Fruit fly (Drosophila melanogaster): ENCODE results near the gene Srp54k.

The Srp54k gene

DNA sequence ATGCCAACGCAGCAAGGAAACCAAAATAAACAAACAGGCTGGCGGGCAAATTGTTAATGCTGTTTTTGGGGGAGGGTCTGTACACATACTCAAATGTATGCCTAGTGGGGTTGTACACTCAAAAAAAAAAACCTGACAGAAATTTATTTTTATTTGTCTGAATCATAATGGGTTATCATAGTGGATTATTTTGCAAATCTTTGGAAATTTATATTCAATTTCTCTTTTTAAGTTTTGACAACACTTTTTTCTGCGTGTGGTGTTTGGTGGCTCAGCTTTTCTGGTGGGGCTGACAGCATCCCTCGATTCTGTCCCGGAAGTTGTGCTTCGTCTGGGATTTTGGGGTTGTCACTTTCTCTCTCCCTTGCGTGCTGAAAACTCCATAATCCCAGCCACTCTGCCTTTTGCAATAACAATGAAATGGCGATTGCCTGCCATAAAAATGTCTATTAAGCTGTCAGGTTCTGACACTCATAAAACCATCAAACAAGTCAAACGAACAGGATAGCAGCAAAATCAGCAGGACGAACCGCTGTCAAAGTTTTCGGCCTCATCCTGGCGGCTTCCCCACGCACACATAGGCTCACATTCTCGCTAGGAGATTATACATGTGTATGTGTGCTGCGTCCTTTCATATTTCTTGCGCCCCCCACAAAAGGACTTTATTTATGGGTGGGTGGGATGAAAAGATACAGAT lies 2.6 kb downstream of the Srp54k start (continued):
- TF ChIP-seq Fer3 (tag; optimal IDR thresholded peaks at IDR 0.05) = peak; percentile 74
- peak; percentile 67; the same call in 1 of the 2 replicates for TF ChIP-seq ham (GFP tag; IDR thresholded peaks at IDR 0.05)
- TF ChIP-seq Pdp1 (GFP tag; optimal IDR thresholded peaks at IDR 0.05) = no peak
- TF ChIP-seq CoRest (tag; optimal IDR thresholded peaks at IDR 0.05) = peak; percentile 55
- TF ChIP-seq Myb (GFP tag; optimal IDR thresholded peaks at IDR 0.05) = peak; percentile 57
- peak; percentile 51 for TF ChIP-seq CG14710 (tag; optimal IDR thresholded peaks at IDR 0.05)
- no peak for TF ChIP-seq CG15479 (GFP tag; optimal IDR thresholded peaks at IDR 0.05)
- no peak for TF ChIP-seq tna (GFP tag; IDR thresholded peaks at IDR 0.05; ENCODE audit: partially characterized antibody)
- peak; percentile 49 for TF ChIP-seq CG4328 (GFP tag; optimal IDR thresholded peaks at IDR 0.05)
- TF ChIP-seq sr (GFP tag; IDR thresholded peaks at IDR 0.05) = no peak
- peak; percentile 65 for TF ChIP-seq ap (GFP tag; IDR thresholded peaks at IDR 0.05)
- no peak for TF ChIP-seq bigmax (GFP tag; optimal IDR thresholded peaks at IDR 0.05)
- TF ChIP-seq Dp (GFP tag; optimal IDR thresholded peaks at IDR 0.05) = no peak
- no peak for TF ChIP-seq CG3065 (GFP tag; optimal IDR thresholded peaks at IDR 0.05)
- peak; percentile 54 for TF ChIP-seq gsb-n (tag; optimal IDR thresholded peaks at IDR 0.05)
- no peak for TF ChIP-seq CG34224 (GFP tag; IDR thresholded peaks at IDR 0.05; ENCODE audit: partially characterized antibody)
- peak; percentile 82; the same call in 2 of the 3 replicates for TF ChIP-seq so (GFP tag; IDR thresholded peaks at IDR 0.05)
- TF ChIP-seq CG8478 (optimal IDR thresholded peaks at IDR 0.05) = no peak
- TF ChIP-seq CG1529 (GFP tag; optimal IDR thresholded peaks at IDR 0.05) = peak; percentile 32
- peak; percentile 70 for TF ChIP-seq CG9727 (GFP tag; optimal IDR thresholded peaks at IDR 0.05)
- no peak for TF ChIP-seq al (GFP tag; IDR thresholded peaks at IDR 0.05)
- TF ChIP-seq CG33557 (GFP tag; optimal IDR thresholded peaks at IDR 0.05) = no peak
- no peak; the same call in 1 of the 2 replicates for TF ChIP-seq NFAT (GFP tag; IDR thresholded peaks at IDR 0.05)
- TF ChIP-seq Fer2 (tag; optimal IDR thresholded peaks at IDR 0.05) = peak; percentile 64
- TF ChIP-seq danr (GFP tag; IDR thresholded peaks at IDR 0.05) = 0 out of 2 replicates have a peak, but pooled peaks have one; percentile 28
- TF ChIP-seq CG3838 (GFP tag; optimal IDR thresholded peaks at IDR 0.05) = peak; percentile 38
- TF ChIP-seq CG14667 (GFP tag; IDR thresholded peaks at IDR 0.05) = no peak; the same call in 1 of the 2 replicates
- TF ChIP-seq CG5180 (GFP tag; optimal IDR thresholded peaks at IDR 0.05) = peak; percentile 61
- TF ChIP-seq H2.0 (GFP tag; IDR thresholded peaks at IDR 0.05) = peak; percentile 78
- no peak for TF ChIP-seq pros (GFP tag; optimal IDR thresholded peaks at IDR 0.05)
- peak; percentile 70 for TF ChIP-seq Rx (GFP tag; IDR thresholded peaks at IDR 0.05)
- peak; percentile 7 for TF ChIP-seq sug (tag; optimal IDR thresholded peaks at IDR 0.05)
- peak; percentile 81 for TF ChIP-seq CG11456 (GFP tag; IDR thresholded peaks at IDR 0.05)
- TF ChIP-seq pzg (GFP tag; optimal IDR thresholded peaks at IDR 0.05) = no peak
- TF ChIP-seq crol (GFP tag; IDR thresholded peaks at IDR 0.05) = no peak
- TF ChIP-seq CG32767 (GFP tag; IDR thresholded peaks at IDR 0.05) = peak; percentile 81
- peak; percentile 73 for TF ChIP-seq CG9609 (GFP tag; optimal IDR thresholded peaks at IDR 0.05)
- peak; percentile 53 for TF ChIP-seq crc (GFP tag; optimal IDR thresholded peaks at IDR 0.05)
- peak; percentile 54 for TF ChIP-seq CG1647 (GFP tag; optimal IDR thresholded peaks at IDR 0.05)
- peak; percentile 52 for TF ChIP-seq repo (GFP tag; optimal IDR thresholded peaks at IDR 0.05)
- peak; percentile 77 for TF ChIP-seq Side (GFP tag; optimal IDR thresholded peaks at IDR 0.05)
- peak; percentile 41; the same call in 1 of the 2 replicates for TF ChIP-seq CG10321 (GFP tag; IDR thresholded peaks at IDR 0.05)
- peak; percentile 63 for TF ChIP-seq CG33213 (GFP tag; optimal IDR thresholded peaks at IDR 0.05)
- TF ChIP-seq ttk (GFP tag; IDR thresholded peaks at IDR 0.05) = no peak; the same call in 1 of the 2 replicates
- TF ChIP-seq CG4404 (GFP tag; IDR thresholded peaks at IDR 0.05) = no peak
- peak; percentile 16 for TF ChIP-seq CG17829 (tag; optimal IDR thresholded peaks at IDR 0.05)
- TF ChIP-seq NC2β (GFP tag; optimal IDR thresholded peaks at IDR 0.05) = no peak
- TF ChIP-seq en (GFP tag; optimal IDR thresholded peaks at IDR 0.05) = peak; percentile 52
- TF ChIP-seq aop (GFP tag; IDR thresholded peaks at IDR 0.05) = peak; percentile 40; the same call in 1 of the 2 replicates
- no peak for TF ChIP-seq CG15696 (tag; optimal IDR thresholded peaks at IDR 0.05)

All from whole organism, embryonic.